Worm (Caenorhabditis elegans): ENCODE results near the gene pgp-14.

ce11 chrX:12750805-12751204 is 1.4 kb upstream of the pgp-14 start:
- no peak for TF ChIP-seq W03F9.2 (tag; optimal IDR thresholded peaks at IDR 0.05)
- no peak for TF ChIP-seq him-1 (tag; optimal IDR thresholded peaks at IDR 0.05)
